Worm (Caenorhabditis elegans): ENCODE measurements around the gene Y54G2A.19.
"Not testable (repeated sequence)": the region's sequence is repeated elsewhere in the genome, so short reads cannot be mapped to it uniquely, and the experiment has no call there.

Gene Y54G2A.19

DNA sequence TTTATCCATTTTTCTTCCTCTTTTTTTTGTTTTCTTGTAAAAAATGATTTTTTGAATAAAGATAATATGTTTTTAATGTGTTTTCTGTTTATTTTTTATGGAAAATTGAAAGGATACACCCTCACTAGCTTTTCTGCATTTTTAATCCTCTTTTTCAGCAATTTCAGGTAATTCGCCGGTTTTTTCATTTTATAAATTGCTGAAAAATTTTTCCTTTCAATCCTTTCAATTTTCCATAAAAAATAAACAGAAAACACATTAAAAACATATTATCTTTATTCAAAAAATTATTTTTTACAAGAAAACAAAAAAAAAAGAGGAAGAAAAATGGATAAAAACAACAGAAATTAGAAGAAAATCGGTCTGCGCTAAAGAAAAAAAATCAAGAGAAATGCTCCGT, 23.2 kb upstream of the Y54G2A.19 start, which contains the start of gene Y54G2A.50:
Gene Y54G2A.50 (plus strand): TSS at position 301 of the 400 bp plus-strand sequence.
- TF ChIP-seq hlh-12 (tag; optimal IDR thresholded peaks at IDR 0.05); ceh-91 (GFP tag; IDR thresholded peaks at IDR 0.05); F55B11.4 (tag; optimal IDR thresholded peaks at IDR 0.05; ENCODE audit: borderline replicate concordance, insufficient read depth): not testable (repeated sequence)

ce11 chrIV:2916043-2916442, 21.5 kb upstream of the Y54G2A.19 start:
- TF ChIP-seq efl-1 (GFP tag; optimal IDR thresholded peaks at IDR 0.05): peak; percentile 24
- no peak for TF ChIP-seq nfya-1 (tag; optimal IDR thresholded peaks at IDR 0.05; ENCODE audit: borderline replicate concordance, insufficient read depth)

- TF ChIP-seq unc-130 (GFP tag; optimal IDR thresholded peaks at IDR 0.05) (no peak), dpl-1 (GFP tag; optimal IDR thresholded peaks at IDR 0.05) (peak; percentile 59), bed-2 (GFP tag; IDR thresholded peaks at IDR 0.05) (no peak), F57C9.4 (tag; optimal IDR thresholded peaks at IDR 0.05) (no peak), xnd-1 (tag; optimal IDR thresholded peaks at IDR 0.05) (peak; percentile 75), tlf-1 (GFP tag; optimal IDR thresholded peaks at IDR 0.05) (no peak), mxl-1 (tag; optimal IDR thresholded peaks at IDR 0.05) (no peak), let-526 (GFP tag; IDR thresholded peaks at IDR 0.05) (no peak), snpc-1.3 (tag; optimal IDR thresholded peaks at IDR 0.05; ENCODE audit: insufficient read depth) (no peak), lir-1 (GFP tag; conservative IDR thresholded peaks at IDR 0.05) (no peak), hmg-1.2 (GFP tag; IDR thresholded peaks at IDR 0.05) (peak; percentile 40; the same call in 1 of the 2 replicates), F49E8.2 (tag; optimal IDR thresholded peaks at IDR 0.05; ENCODE audit: insufficient read depth) (peak; percentile 5), ceh-27 (GFP tag; optimal IDR thresholded peaks at IDR 0.05) (no peak), Y56A3A.18 (GFP tag; IDR thresholded peaks at IDR 0.05) (no peak), him-1 (tag; optimal IDR thresholded peaks at IDR 0.05) (no peak), sptf-2 (GFP tag; optimal IDR thresholded peaks at IDR 0.05) (no peak), F52B5.7 (tag; optimal IDR thresholded peaks at IDR 0.05) (no peak), D2030.7 (GFP tag; IDR thresholded peaks at IDR 0.05) (peak; percentile 25; the same call in 1 of the 2 replicates), fkh-3 (tag; optimal IDR thresholded peaks at IDR 0.05) (no peak), T07F8.4 (tag; optimal IDR thresholded peaks at IDR 0.05) (no peak), dox-1 (GFP tag; IDR thresholded peaks at IDR 0.05) (peak; percentile 39), F33H1.4 (GFP tag; IDR thresholded peaks at IDR 0.05) (peak; percentile 58), zim-3 (tag; optimal IDR thresholded peaks at IDR 0.05) (no peak), Y53G8AR.9 (GFP tag; conservative IDR thresholded peaks at IDR 0.05) (no peak), C06A6.2 (GFP tag; conservative IDR thresholded peaks at IDR 0.05) (no peak), egrh-3 (GFP tag; IDR thresholded peaks at IDR 0.05) (no peak), ceh-40 (GFP tag; IDR thresholded peaks at IDR 0.05) (no peak), hsf-1 (GFP tag; IDR thresholded peaks at IDR 0.05) (peak; percentile 67; the same call in 1 of the 2 replicates), B0019.2 (GFP tag; conservative IDR thresholded peaks at IDR 0.05) (no peak), F57A8.1 (GFP tag; optimal IDR thresholded peaks at IDR 0.05) (no peak), F10E7.11 (tag; optimal IDR thresholded peaks at IDR 0.05) (no peak), aptf-2 (GFP tag; conservative IDR thresholded peaks at IDR 0.05) (no peak), aptf-3 (GFP tag; IDR thresholded peaks at IDR 0.05) (no peak), cebp-2 (GFP tag; IDR thresholded peaks at IDR 0.05) (no peak), ceh-91 (GFP tag; IDR thresholded peaks at IDR 0.05) (peak; percentile 53; the same call in 1 of the 2 replicates), hrde-1 (tag; optimal IDR thresholded peaks at IDR 0.05; ENCODE audit: borderline replicate concordance) (no peak), F39B2.1 (GFP tag; IDR thresholded peaks at IDR 0.05) (no peak), athp-1 (tag; optimal IDR thresholded peaks at IDR 0.05) (no peak), mcd-1 (GFP tag; IDR thresholded peaks at IDR 0.05) (peak; percentile 50; the same call in 1 of the 2 replicates), lag-1 (GFP tag; IDR thresholded peaks at IDR 0.05) (no peak)
Measured at ce11 chrIV:2914545-2914944, 20.0 kb upstream of the Y54G2A.19 start.
